Worm (Caenorhabditis elegans) whole organism, L2 larva: Measurements from ENCODE around the gene ssp-10.
"Not testable (repeated sequence)": the region's sequence is repeated elsewhere in the genome, so short reads cannot be mapped to it uniquely, and the experiment has no call there.

Experiments used
- C34F6.9 ChIP-seq: fragments of 150-350 bp; optimal IDR thresholded peaks from 2 replicates; lab custom pipeline; 2014; ENCODE audit warnings: missing biosample characterization, missing genetic modification characterization
- F13H6.1 ChIP-seq: sonication (generic microtip); optimal IDR thresholded peaks from 2 replicates; lab custom pipeline; 2016; ENCODE audit warnings: missing genetic modification characterization, missing compliant biosample characterization
- ZK546.5 ChIP-seq: sonication (generic microtip); optimal IDR thresholded peaks from 2 replicates; lab custom pipeline; 2017; ENCODE audit warnings: missing biosample characterization, missing genetic modification characterization
- alr-1 ChIP-seq: fragments of 150-350 bp; optimal IDR thresholded peaks from 2 replicates; lab custom pipeline; 2014; ENCODE audit warnings: missing biosample characterization, missing genetic modification characterization
- blmp-1 ChIP-seq: sonication (generic microtip); optimal IDR thresholded peaks from 2 replicates; lab custom pipeline; 2017; ENCODE audit warnings: missing genetic modification characterization, mild to moderate bottlenecking, missing compliant biosample characterization, antibody characterized with exemption, moderate library complexity; ENCODE audit not compliant: insufficient read depth
- ceh-16 ChIP-seq: fragments of 150-350 bp; optimal IDR thresholded peaks from 2 replicates; lab custom pipeline; 2014; ENCODE audit warnings: missing biosample characterization, missing genetic modification characterization
- crh-2 ChIP-seq: sonication (generic microtip); optimal IDR thresholded peaks from 2 replicates; lab custom pipeline; 2017; ENCODE audit warnings: missing biosample characterization, missing genetic modification characterization
- egl-27 ChIP-seq: sonication (generic microtip); optimal IDR thresholded peaks from 3 replicates; lab custom pipeline; 2017; ENCODE audit warnings: missing biosample characterization, missing genetic modification reagents, missing genetic modification characterization
- elt-1 ChIP-seq: fragments of 150-350 bp; optimal IDR thresholded peaks from 2 replicates; lab custom pipeline; 2014; ENCODE audit warnings: missing biosample characterization, missing genetic modification characterization
- elt-3 ChIP-seq: sonication (generic microtip); optimal IDR thresholded peaks from 2 replicates; lab custom pipeline; 2017; ENCODE audit warnings: missing biosample characterization, missing genetic modification characterization
- fos-1 ChIP-seq: fragments of 150-350 bp; optimal IDR thresholded peaks from 2 replicates; lab custom pipeline; 2014; ENCODE audit warnings: missing biosample characterization, missing genetic modification characterization
- lin-13 ChIP-seq: fragments of 150-350 bp; optimal IDR thresholded peaks from 2 replicates; lab custom pipeline; 2014; ENCODE audit warnings: missing biosample characterization, missing genetic modification reagents, missing genetic modification characterization
- lin-39 ChIP-seq: fragments of 150-350 bp; optimal IDR thresholded peaks from 2 replicates; lab custom pipeline; 2014; ENCODE audit warnings: missing biosample characterization, missing genetic modification reagents, missing genetic modification characterization
- lsy-2 ChIP-seq, 2 experiments: fragments of 150-350 bp in 1 of 2; sonication (generic microtip) in 1 of 2; optimal IDR thresholded peaks; 2 replicates each; lab custom pipeline; 2014 to 2017; ENCODE audit warnings: missing biosample characterization in 2 of 2, missing genetic modification characterization in 2 of 2
- mab-5 ChIP-seq: fragments of 150-350 bp; optimal IDR thresholded peaks from 2 replicates; lab custom pipeline; 2014; ENCODE audit warnings: missing biosample characterization, missing genetic modification characterization
- mbf-1 ChIP-seq: sonication (generic microtip); optimal IDR thresholded peaks from 2 replicates; lab custom pipeline; 2017; ENCODE audit warnings: missing biosample characterization, missing genetic modification characterization
- mdl-1 ChIP-seq, 2 experiments: fragments of 150-350 bp in 1 of 2; sonication (generic microtip) in 1 of 2; optimal IDR thresholded peaks; 2 replicates each; lab custom pipeline; 2017; ENCODE audit warnings: missing biosample characterization in 2 of 2, missing genetic modification characterization in 2 of 2
- nhr-10 ChIP-seq: sonication (generic microtip); optimal IDR thresholded peaks from 2 replicates; lab custom pipeline; 2017; ENCODE audit warnings: missing biosample characterization, missing genetic modification characterization
- nhr-11 ChIP-seq: fragments of 150-350 bp; optimal IDR thresholded peaks from 2 replicates; lab custom pipeline; 2014; ENCODE audit warnings: missing biosample characterization, missing genetic modification characterization
- nhr-12 ChIP-seq: fragments of 150-350 bp; optimal IDR thresholded peaks from 2 replicates; lab custom pipeline; 2014; ENCODE audit warnings: missing biosample characterization, missing genetic modification characterization
- nhr-129 ChIP-seq: fragments of 150-350 bp; optimal IDR thresholded peaks from 2 replicates; lab custom pipeline; 2014; ENCODE audit warnings: missing biosample characterization, missing genetic modification characterization
- nhr-21 ChIP-seq: fragments of 150-350 bp; optimal IDR thresholded peaks from 2 replicates; lab custom pipeline; 2014; ENCODE audit warnings: missing biosample characterization, missing genetic modification characterization
- nhr-23 ChIP-seq: fragments of 150-350 bp; optimal IDR thresholded peaks from 2 replicates; lab custom pipeline; 2014; ENCODE audit warnings: missing biosample characterization, missing genetic modification reagents, missing genetic modification characterization
- nhr-25 ChIP-seq: fragments of 150-350 bp; sonication (generic microtip); optimal IDR thresholded peaks from 3 replicates; lab custom pipeline; 2014; ENCODE audit warnings: missing biosample characterization, missing genetic modification characterization
- nhr-77 ChIP-seq: fragments of 150-350 bp; optimal IDR thresholded peaks from 2 replicates; lab custom pipeline; 2014; ENCODE audit warnings: missing biosample characterization, missing genetic modification characterization
- peb-1 ChIP-seq: fragments of 150-350 bp; optimal IDR thresholded peaks from 2 replicates; lab custom pipeline; 2014; ENCODE audit warnings: missing biosample characterization, missing genetic modification characterization
- skn-1 ChIP-seq: sonication (generic microtip); optimal IDR thresholded peaks from 2 replicates; lab custom pipeline; 2017; ENCODE audit warnings: missing biosample characterization, missing genetic modification characterization
- sma-3 ChIP-seq: sonication (generic microtip); optimal IDR thresholded peaks from 2 replicates; lab custom pipeline; 2016; ENCODE audit warnings: missing genetic modification reagents, missing genetic modification characterization, missing compliant biosample characterization
- sma-9 ChIP-seq, 2 experiments: fragments of 150-350 bp in 1 of 2; sonication (generic microtip) in 1 of 2; optimal IDR thresholded peaks; 2 replicates each; lab custom pipeline; 2014 to 2016; ENCODE audit warnings: missing genetic modification characterization in 2 of 2, mild to moderate bottlenecking in 1 of 2, missing biosample characterization in 1 of 2, missing compliant biosample characterization in 1 of 2, missing genetic modification reagents in 1 of 2, moderate library complexity in 1 of 2
- snpc-4 ChIP-seq: fragments of 150-350 bp; optimal IDR thresholded peaks from 2 replicates; lab custom pipeline; 2014; ENCODE audit warnings: missing biosample characterization, missing genetic modification characterization
- unc-39 ChIP-seq: fragments of 150-350 bp; optimal IDR thresholded peaks from 2 replicates; lab custom pipeline; 2014; ENCODE audit warnings: missing biosample characterization, missing genetic modification characterization
- unc-55 ChIP-seq: fragments of 150-350 bp; sonication (generic microtip); optimal IDR thresholded peaks from 3 replicates; lab custom pipeline; 2014; ENCODE audit warnings: missing biosample characterization, missing genetic modification reagents, missing genetic modification characterization
- unc-62 ChIP-seq: fragments of 150-350 bp; optimal IDR thresholded peaks from 2 replicates; lab custom pipeline; 2014; ENCODE audit warnings: missing biosample characterization, missing genetic modification reagents, missing genetic modification characterization
- zag-1 ChIP-seq: fragments of 150-350 bp; optimal IDR thresholded peaks from 2 replicates; lab custom pipeline; 2014; ENCODE audit warnings: missing biosample characterization, missing genetic modification characterization
- ztf-1 ChIP-seq: fragments of 200-800 bp; sonication (Bioruptor generic); conservative IDR thresholded peaks from 2 replicates; pipeline ENCODE4 v1.3.6; 2022; ENCODE audit warnings: missing genetic modification characterization, missing compliant biosample characterization
- ztf-11 ChIP-seq: sonication (generic microtip); optimal IDR thresholded peaks from 2 replicates; lab custom pipeline; 2017; ENCODE audit warnings: missing biosample characterization, missing genetic modification characterization
- ztf-4 ChIP-seq: fragments of 150-350 bp; optimal IDR thresholded peaks from 2 replicates; lab custom pipeline; 2014; ENCODE audit warnings: missing biosample characterization, missing genetic modification characterization

ssp-10 gene

ce11 chrIV:9840984-9841590 lies 9.7 kb downstream of the ssp-10 start, which contains the start of the genes kin-24 and msp-56:
kin-24 (minus strand) TSS chrIV:9841084.
msp-56 (plus strand) TSS chrIV:9841540.
- TF ChIP-seq alr-1 (no peak), nhr-25 (tag; lab: Kevin White, UChicago) (no peak), unc-39 (tag; lab: Kevin White, UChicago) (no peak), sma-9 (GFP tag; optimal IDR thresholded peaks at IDR 0.05; lab: Kevin White, UChicago) (no peak), sma-9 (tag; optimal IDR thresholded peaks at IDR 0.05; lab: Kevin White, UChicago) (no peak), ZK546.5 (tag; lab: Kevin White, UChicago) (no peak), ztf-11 (tag; lab: Kevin White, UChicago) (no peak), nhr-77 (tag; lab: Kevin White, UChicago) (no peak), nhr-12 (no peak), unc-55 (GFP tag; lab: Kevin White, UChicago) (no peak), snpc-4 (tag; lab: Kevin White, UChicago) (no peak), peb-1 (tag; lab: Kevin White, UChicago) (no peak), nhr-11 (no peak), fos-1 (tag; lab: Kevin White, UChicago) (no peak), nhr-10 (no peak), elt-3 (no peak), F13H6.1 (tag; lab: Kevin White, UChicago) (no peak), mab-5 (tag; lab: Kevin White, UChicago) (no peak), nhr-21 (tag; lab: Kevin White, UChicago) (no peak)
- TF ChIP-seq, all 48 proteins: peak for 0

- TF ChIP-seq mdl-1 (tag; optimal IDR thresholded peaks at IDR 0.05; lab: Kevin White, UChicago); unc-62 (GFP tag; lab: Kevin White, UChicago); unc-55 (GFP tag; lab: Kevin White, UChicago): not testable (repeated sequence)
Measured at ce11 chrIV:9837349-9837748, 13.5 kb downstream of the ssp-10 start, which contains the start of gene msp-10. msp-10 (plus strand) TSS chrIV:9837649.

ce11 chrIV:9836317-9836716 lies 14.5 kb downstream of the ssp-10 start, which contains the start of gene msp-81:
msp-81 (minus strand) TSS chrIV:9836417.
- no peak for TF ChIP-seq blmp-1 (tag; lab: Kevin White, UChicago)
- TF ChIP-seq zag-1 (tag; lab: Kevin White, UChicago): no peak
- TF ChIP-seq ceh-16 (tag; lab: Kevin White, UChicago): no peak
- no peak for TF ChIP-seq peb-1 (tag; lab: Kevin White, UChicago)
- TF ChIP-seq unc-62 (GFP tag; lab: Kevin White, UChicago): no peak

- TF ChIP-seq ceh-16 (tag; lab: Kevin White, UChicago): no peak
Measured at ce11 chrIV:9833337-9833736, 17.5 kb downstream of the ssp-10 start.

ce11 chrIV:9832586-9832985 lies 18.2 kb downstream of the ssp-10 start, which contains the start of gene kin-21:
kin-21 (plus strand) TSS chrIV:9832886.
- TF ChIP-seq peb-1 (tag; lab: Kevin White, UChicago): no peak
- TF ChIP-seq C34F6.9 (tag; lab: Kevin White, UChicago): no peak
- no peak for TF ChIP-seq lin-39 (tag; lab: Kevin White, UChicago)

- TF ChIP-seq nhr-11 (no peak), nhr-129 (peak; percentile 30), crh-2 (tag; lab: Kevin White, UChicago) (no peak), fos-1 (tag; lab: Kevin White, UChicago) (peak; percentile 44), C34F6.9 (tag; lab: Kevin White, UChicago) (peak; percentile 50), skn-1 (no peak), ztf-1 (GFP tag; lab: Robert Waterston, UW) (no peak), lsy-2 (tag; optimal IDR thresholded peaks at IDR 0.05; lab: Kevin White, UChicago) (no peak), lin-13 (GFP tag; lab: Kevin White, UChicago) (no peak), nhr-23 (tag; lab: Kevin White, UChicago) (no peak), egl-27 (tag; lab: Kevin White, UChicago) (no peak), mbf-1 (tag; lab: Kevin White, UChicago) (no peak), sma-3 (GFP tag; lab: Kevin White, UChicago) (no peak), elt-1 (tag; lab: Kevin White, UChicago) (no peak), ztf-4 (tag; lab: Kevin White, UChicago) (no peak)
Measured at ce11 chrIV:9825196-9825744, 25.6 kb downstream of the ssp-10 start, which contains the start of gene mtr-4. mtr-4 (plus strand) TSS chrIV:9825694.
